Worm (Caenorhabditis elegans) whole organism, L2 larva: ENCODE results near the gene pgp-12.

ENCODE experiments used
- R02D3.7 ChIP-seq: fragments of 150-350 bp; optimal IDR thresholded peaks from 2 replicates; lab custom pipeline; 2014; ENCODE audit warnings: missing biosample characterization, missing genetic modification characterization
- aly-2 ChIP-seq: fragments of 150-350 bp; optimal IDR thresholded peaks from 2 replicates; lab custom pipeline; 2014; ENCODE audit warnings: missing biosample characterization, missing genetic modification characterization
- ama-1 ChIP-seq: fragments of 150-350 bp; optimal IDR thresholded peaks from 2 replicates; lab custom pipeline; 2018; ENCODE audit warnings: inconsistent platforms
- ceh-82 ChIP-seq: fragments of 150-350 bp; optimal IDR thresholded peaks from 2 replicates; lab custom pipeline; 2014; ENCODE audit warnings: missing biosample characterization, missing genetic modification characterization
- lin-13 ChIP-seq: fragments of 150-350 bp; optimal IDR thresholded peaks from 2 replicates; lab custom pipeline; 2014; ENCODE audit warnings: missing biosample characterization, missing genetic modification reagents, missing genetic modification characterization
- lin-39 ChIP-seq: fragments of 150-350 bp; optimal IDR thresholded peaks from 2 replicates; lab custom pipeline; 2014; ENCODE audit warnings: missing biosample characterization, missing genetic modification reagents, missing genetic modification characterization
- mdl-1 ChIP-seq, 2 experiments: fragments of 150-350 bp in 1 of 2; sonication (generic microtip) in 1 of 2; optimal IDR thresholded peaks; 2 replicates each; lab custom pipeline; 2017; ENCODE audit warnings: missing biosample characterization in 2 of 2, missing genetic modification characterization in 2 of 2
- nhr-10 ChIP-seq: sonication (generic microtip); optimal IDR thresholded peaks from 2 replicates; lab custom pipeline; 2017; ENCODE audit warnings: missing biosample characterization, missing genetic modification characterization
- nhr-25 ChIP-seq: fragments of 150-350 bp; sonication (generic microtip); optimal IDR thresholded peaks from 3 replicates; lab custom pipeline; 2014; ENCODE audit warnings: missing biosample characterization, missing genetic modification characterization
- nhr-77 ChIP-seq: fragments of 150-350 bp; optimal IDR thresholded peaks from 2 replicates; lab custom pipeline; 2014; ENCODE audit warnings: missing biosample characterization, missing genetic modification characterization
- zag-1 ChIP-seq: fragments of 150-350 bp; optimal IDR thresholded peaks from 2 replicates; lab custom pipeline; 2014; ENCODE audit warnings: missing biosample characterization, missing genetic modification characterization

- TF ChIP-seq nhr-10 = no peak
- TF ChIP-seq zag-1 = no peak
- no peak for TF ChIP-seq ceh-82 (tag; lab: Kevin White, UChicago)
- TF ChIP-seq nhr-77 (tag; lab: Kevin White, UChicago) = no peak
- TF ChIP-seq aly-2 (tag; lab: Kevin White, UChicago) = no peak
- TF ChIP-seq mdl-1 (tag; optimal IDR thresholded peaks at IDR 0.05; lab: Kevin White, UChicago) = no peak
- TF ChIP-seq R02D3.7 (tag; lab: Kevin White, UChicago) = no peak
- no peak for TF ChIP-seq nhr-25 (tag; lab: Kevin White, UChicago)
- no peak for TF ChIP-seq lin-13
- TF ChIP-seq ama-1 (lab: Kevin White, UChicago) = no peak
- no peak for TF ChIP-seq lin-39 (tag; lab: Kevin White, UChicago)
Observed at ce11 chrX:12731188-12731857, at the start of gene pgp-12.
